Fruit fly (Drosophila melanogaster) whole organism, embryonic: ENCODE data around the gene scpr-A.

Experiments used
- Bgb ChIP-seq: fragments of 200-800 bp; sonication (Bioruptor generic); IDR thresholded peaks from 2 replicates; pipeline ENCODE4 v1.3.6; 2022; ENCODE audit warnings: missing biosample characterization, missing genetic modification characterization; ENCODE audit not compliant: partially characterized antibody
- Blimp-1 ChIP-seq: fragments of 200-800 bp; sonication (Bioruptor generic); optimal IDR thresholded peaks from 3 replicates; lab custom pipeline; 2018; ENCODE audit warnings: missing biosample characterization, missing genetic modification characterization, mild to moderate bottlenecking, moderate library complexity, missing genetic modification reagents
- CG10543 ChIP-seq: fragments of 200-800 bp; sonication (Bioruptor generic); optimal IDR thresholded peaks from 3 replicates; lab custom pipeline; 2017; ENCODE audit warnings: missing biosample characterization, mild to moderate bottlenecking, missing genetic modification characterization, moderate library complexity
- CG11085 ChIP-seq: fragments of 200-800 bp; sonication (Bioruptor generic); IDR thresholded peaks from 2 replicates; pipeline ENCODE4 v1.3.6; 2022; ENCODE audit warnings: missing biosample characterization, missing genetic modification characterization
- CG15696 ChIP-seq: fragments of 200-800 bp; sonication (Bioruptor generic); optimal IDR thresholded peaks from 2 replicates; lab custom pipeline; 2019; ENCODE audit warnings: missing biosample characterization, mild to moderate bottlenecking, missing genetic modification characterization, moderate library complexity
- CG16815 ChIP-seq: fragments of 200-800 bp; sonication (Bioruptor generic); optimal IDR thresholded peaks from 3 replicates; lab custom pipeline; 2017; ENCODE audit warnings: missing biosample characterization, mild to moderate bottlenecking, missing genetic modification characterization
- CG18262 ChIP-seq: fragments of 200-800 bp; optimal IDR thresholded peaks from 3 replicates; lab custom pipeline; 2019; ENCODE audit warnings: missing biosample characterization, mild to moderate bottlenecking, missing genetic modification characterization, moderate library complexity
- CG1832 ChIP-seq: fragments of 200-800 bp; sonication (Bioruptor generic); optimal IDR thresholded peaks from 2 replicates; lab custom pipeline; 2017; ENCODE audit warnings: missing biosample characterization, mild to moderate bottlenecking, missing genetic modification characterization, inconsistent platforms
- CG18619 ChIP-seq: fragments of 200-800 bp; sonication (Bioruptor generic); optimal IDR thresholded peaks from 3 replicates; lab custom pipeline; 2017; ENCODE audit warnings: missing biosample characterization, mild to moderate bottlenecking, missing genetic modification characterization
- CG18764 ChIP-seq: fragments of 200-800 bp; sonication (Bioruptor generic); optimal IDR thresholded peaks from 3 replicates; lab custom pipeline; 2016; ENCODE audit warnings: missing biosample characterization, missing genetic modification characterization
- CG2712 ChIP-seq: fragments of 200-800 bp; optimal IDR thresholded peaks from 3 replicates; lab custom pipeline; 2019; ENCODE audit warnings: missing biosample characterization, mild to moderate bottlenecking, missing genetic modification characterization, moderate library complexity
- CG33213 ChIP-seq: fragments of 200-800 bp; sonication (Bioruptor generic); optimal IDR thresholded peaks from 3 replicates; lab custom pipeline; 2016; ENCODE audit warnings: missing biosample characterization, missing genetic modification characterization
- CG3726 ChIP-seq: fragments of 200-800 bp; sonication (Bioruptor generic); IDR thresholded peaks from 3 replicates; pipeline ENCODE4, ENCODE4 v1.3.6; 2022; ENCODE audit warnings: missing biosample characterization, missing genetic modification characterization
- CG4360 ChIP-seq: fragments of 200-800 bp; sonication (Bioruptor generic); IDR thresholded peaks from 2 replicates; pipeline ENCODE4 v1.3.6; 2022; ENCODE audit warnings: missing biosample characterization, missing genetic modification characterization
- CG4854 ChIP-seq: fragments of 200-800 bp; sonication (Bioruptor generic); optimal IDR thresholded peaks from 2 replicates; lab custom pipeline; 2016; ENCODE audit warnings: missing biosample characterization, missing genetic modification characterization, inconsistent platforms
- CG5953 ChIP-seq: fragments of 200-800 bp; sonication (Bioruptor generic); IDR thresholded peaks from 2 replicates; pipeline ENCODE4 v1.3.6; 2022; ENCODE audit warnings: missing biosample characterization, missing genetic modification characterization
- CG6254 ChIP-seq: fragments of 200-800 bp; sonication (Bioruptor generic); optimal IDR thresholded peaks from 3 replicates; lab custom pipeline; 2017; ENCODE audit warnings: mild to moderate bottlenecking, missing biosample characterization, missing genetic modification reagents, missing genetic modification characterization
- CG6813 ChIP-seq: fragments of 200-800 bp; sonication (Bioruptor generic); optimal IDR thresholded peaks from 2 replicates; lab custom pipeline; 2017; ENCODE audit warnings: missing biosample characterization, missing genetic modification characterization, mild to moderate bottlenecking, moderate library complexity, missing genetic modification reagents
- CG7745 ChIP-seq: fragments of 200-800 bp; sonication (Bioruptor generic); optimal IDR thresholded peaks from 2 replicates; lab custom pipeline; 2018; ENCODE audit warnings: missing biosample characterization, mild to moderate bottlenecking, missing genetic modification characterization, moderate library complexity
- CG9876 ChIP-seq: fragments of 200-800 bp; sonication (Bioruptor generic); optimal IDR thresholded peaks from 2 replicates; lab custom pipeline; 2016; ENCODE audit warnings: missing biosample characterization, missing genetic modification characterization
- CoRest ChIP-seq: fragments of 200-800 bp; sonication (Bioruptor generic); optimal IDR thresholded peaks from 3 replicates; lab custom pipeline; 2018; ENCODE audit warnings: missing biosample characterization, mild to moderate bottlenecking, missing genetic modification characterization, moderate library complexity
- Dll ChIP-seq: fragments of 200-800 bp; sonication (Bioruptor generic); IDR thresholded peaks from 4 replicates; pipeline ENCODE4 v1.3.6; 2022; ENCODE audit warnings: missing biosample characterization, missing genetic modification characterization; ENCODE audit not compliant: partially characterized antibody
- Fer1 ChIP-seq: fragments of 200-800 bp; sonication (Bioruptor generic); optimal IDR thresholded peaks from 2 replicates; lab custom pipeline; 2017; ENCODE audit warnings: missing biosample characterization, mild to moderate bottlenecking, missing genetic modification characterization
- GATAe ChIP-seq: fragments of 200-800 bp; sonication (Bioruptor generic); conservative IDR thresholded peaks from 2 replicates; pipeline ENCODE4 v1.3.6; 2022; ENCODE audit warnings: missing biosample characterization, missing genetic modification characterization
- HLH3B ChIP-seq: fragments of 200-800 bp; sonication (Bioruptor generic); IDR thresholded peaks from 2 replicates; pipeline ENCODE4 v1.3.6; 2022; ENCODE audit warnings: missing biosample characterization, missing genetic modification characterization
- HLH54F ChIP-seq: fragments of 200-800 bp; sonication (Bioruptor generic); optimal IDR thresholded peaks from 3 replicates; lab custom pipeline; 2016; ENCODE audit warnings: missing biosample characterization, missing genetic modification characterization
- HmgZ ChIP-seq: fragments of 200-800 bp; sonication (Bioruptor generic); optimal IDR thresholded peaks from 2 replicates; lab custom pipeline; 2018; ENCODE audit warnings: missing biosample characterization, mild to moderate bottlenecking, missing genetic modification characterization
- Hmr ChIP-seq: fragments of 200-800 bp; sonication (Bioruptor generic); optimal IDR thresholded peaks from 3 replicates; lab custom pipeline; 2017; ENCODE audit warnings: mild to moderate bottlenecking, missing biosample characterization, missing genetic modification reagents, missing genetic modification characterization
- Lpt ChIP-seq: fragments of >200 bp; optimal IDR thresholded peaks from 2 replicates; lab custom pipeline; 2018; ENCODE audit warnings: missing biosample characterization, missing genetic modification characterization
- Nf-YB ChIP-seq: fragments of 200-800 bp; sonication (Bioruptor generic); optimal IDR thresholded peaks from 3 replicates; lab custom pipeline; 2019; ENCODE audit warnings: missing biosample characterization, mild to moderate bottlenecking, missing genetic modification characterization, moderate library complexity
- TFAM ChIP-seq: fragments of 200-800 bp; sonication (Bioruptor generic); optimal IDR thresholded peaks from 2 replicates; lab custom pipeline; 2017; ENCODE audit warnings: missing biosample characterization, missing genetic modification characterization, inconsistent platforms
- Taf1 ChIP-seq: fragments of 200-800 bp; sonication (Bioruptor generic); IDR thresholded peaks from 2 replicates; pipeline ENCODE4 v1.3.6; 2022; ENCODE audit warnings: missing biosample characterization, missing genetic modification characterization
- aop ChIP-seq: fragments of 200-800 bp; sonication (Bioruptor generic); IDR thresholded peaks from 2 replicates; pipeline ENCODE4 v1.3.6; 2022; ENCODE audit warnings: missing biosample characterization, missing genetic modification characterization
- ap ChIP-seq: fragments of 200-800 bp; sonication (Bioruptor generic); IDR thresholded peaks from 2 replicates; pipeline ENCODE4 v1.3.6; 2022; ENCODE audit warnings: missing biosample characterization, missing genetic modification characterization
- croc ChIP-seq: fragments of 200-800 bp; sonication (Bioruptor generic); conservative IDR thresholded peaks from 3 replicates; pipeline ENCODE4 v1.3.6; 2022; ENCODE audit warnings: missing biosample characterization, missing genetic modification characterization
- crol ChIP-seq: fragments of 200-800 bp; sonication (Bioruptor generic); IDR thresholded peaks from 2 replicates; pipeline ENCODE4 v1.3.6; 2022; ENCODE audit warnings: missing biosample characterization, missing genetic modification characterization
- dan ChIP-seq: fragments of 200-800 bp; sonication (Bioruptor generic); IDR thresholded peaks from 2 replicates; pipeline ENCODE4 v1.3.6; 2022; ENCODE audit warnings: missing biosample characterization, missing genetic modification characterization
- dimm ChIP-seq: fragments of 200-800 bp; sonication (Bioruptor generic); IDR thresholded peaks from 2 replicates; pipeline ENCODE4 v1.3.6; 2022; ENCODE audit warnings: missing biosample characterization, missing genetic modification characterization
- dm ChIP-seq: fragments of 200-800 bp; sonication (Bioruptor generic); optimal IDR thresholded peaks from 3 replicates; lab custom pipeline; 2016; ENCODE audit warnings: missing biosample characterization, missing genetic modification characterization
- hth ChIP-seq: fragments of >200 bp; optimal IDR thresholded peaks from 2 replicates; lab custom pipeline; 2017; ENCODE audit warnings: inconsistent platforms
- klu ChIP-seq: fragments of 200-800 bp; sonication (Bioruptor generic); IDR thresholded peaks from 2 replicates; pipeline ENCODE4 v1.3.6; 2022; ENCODE audit warnings: missing biosample characterization, missing genetic modification characterization
- lab ChIP-seq: fragments of 200-800 bp; sonication (Bioruptor generic); optimal IDR thresholded peaks from 3 replicates; lab custom pipeline; 2017; ENCODE audit warnings: missing biosample characterization, missing genetic modification characterization, mild to moderate bottlenecking, moderate library complexity, missing genetic modification reagents
- p53 ChIP-seq: fragments of 200-800 bp; sonication (Bioruptor generic); optimal IDR thresholded peaks from 2 replicates; lab custom pipeline; 2016; ENCODE audit warnings: missing biosample characterization, missing genetic modification characterization
- row ChIP-seq: fragments of 200-800 bp; sonication (Bioruptor generic); IDR thresholded peaks from 3 replicates; pipeline ENCODE4 v1.3.6; 2022; ENCODE audit warnings: missing biosample characterization, missing genetic modification characterization
- schlank ChIP-seq: fragments of 200-800 bp; sonication (Bioruptor generic); optimal IDR thresholded peaks from 2 replicates; lab custom pipeline; 2018; ENCODE audit warnings: missing biosample characterization, mild to moderate bottlenecking, missing genetic modification characterization
- sd ChIP-seq: fragments of 200-800 bp; sonication (Bioruptor generic); optimal IDR thresholded peaks from 3 replicates; lab custom pipeline; 2018; ENCODE audit warnings: missing biosample characterization, mild to moderate bottlenecking, missing genetic modification characterization, moderate library complexity
- sob ChIP-seq: fragments of 200-800 bp; sonication (Bioruptor generic); IDR thresholded peaks from 2 replicates; pipeline ENCODE4 v1.3.6; 2022; ENCODE audit warnings: missing biosample characterization, missing genetic modification characterization
- sr ChIP-seq: fragments of 200-800 bp; sonication (Bioruptor generic); IDR thresholded peaks from 3 replicates; pipeline ENCODE4 v1.3.6; 2022; ENCODE audit warnings: missing biosample characterization, missing genetic modification characterization
- stwl ChIP-seq: fragments of 200-800 bp; sonication (Bioruptor generic); optimal IDR thresholded peaks from 3 replicates; lab custom pipeline; 2018; ENCODE audit warnings: missing biosample characterization, mild to moderate bottlenecking, missing genetic modification characterization, moderate library complexity
- wor ChIP-seq: fragments of 200-800 bp; sonication (Bioruptor generic); IDR thresholded peaks from 2 replicates; pipeline ENCODE4 v1.3.6; 2022; ENCODE audit warnings: missing biosample characterization, missing genetic modification characterization
- zen ChIP-seq: fragments of 200-800 bp; sonication (Bioruptor generic); optimal IDR thresholded peaks from 3 replicates; lab custom pipeline; 2018; ENCODE audit warnings: missing biosample characterization, mild to moderate bottlenecking, missing genetic modification characterization, moderate library complexity

The scpr-A gene

DNA sequence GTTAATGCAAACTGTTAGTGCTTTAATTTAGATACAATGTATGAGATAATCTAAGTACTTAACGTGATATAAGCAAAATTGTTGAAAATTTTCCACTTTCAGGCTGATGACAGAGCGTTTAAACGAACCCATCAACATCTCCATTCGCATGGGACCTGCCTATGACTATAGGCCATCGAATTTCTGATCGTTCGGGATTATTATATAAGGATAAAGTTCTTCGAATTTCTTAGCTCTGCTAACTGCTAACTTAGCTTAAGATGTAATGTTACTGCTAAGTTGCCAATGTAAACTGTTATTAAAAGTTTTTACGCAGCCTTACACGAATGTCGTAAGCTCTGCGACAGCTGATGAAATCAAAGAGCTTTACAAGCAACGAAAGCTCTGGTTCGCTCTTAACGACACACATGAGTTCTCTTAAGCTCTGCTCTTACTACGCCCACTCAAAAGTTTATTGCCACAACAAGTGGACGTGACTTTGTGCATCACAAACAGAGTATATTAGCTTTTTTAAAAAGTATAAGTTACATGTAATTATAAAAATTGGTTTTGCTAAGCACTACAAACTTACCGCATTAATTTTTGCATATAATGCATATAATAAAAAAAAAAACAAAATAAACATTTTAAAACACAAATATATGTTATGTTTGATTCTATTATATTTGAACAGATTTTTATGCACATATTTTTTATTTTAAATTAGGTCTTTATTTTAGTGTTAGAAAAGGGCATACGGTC lies 44.2 kb upstream of the scpr-A start (continued):
- peak; percentile 94 for TF ChIP-seq Taf1 (GFP tag; lab: Robert Waterston, UW)
- peak; percentile 100 for TF ChIP-seq Blimp-1 (GFP tag; lab: Kevin White, UChicago)
- TF ChIP-seq wor (GFP tag; lab: Robert Waterston, UW) = peak; percentile 99
- peak; percentile 99 for TF ChIP-seq lab
- TF ChIP-seq schlank (tag; lab: Kevin White, UChicago) = peak; percentile 89
- peak; percentile 90 for TF ChIP-seq CG15696 (tag; lab: Kevin White, UChicago)
- peak; percentile 64; the same call in 1 of the 2 replicates for TF ChIP-seq dan
- peak; percentile 92 for TF ChIP-seq HLH54F (GFP tag; lab: Kevin White, UChicago)
- peak; percentile 97 for TF ChIP-seq CG2712 (tag; lab: Kevin White, UChicago)
- TF ChIP-seq GATAe (GFP tag; lab: Robert Waterston, UW) = peak; percentile 98
- TF ChIP-seq CG3726 = peak; percentile 96
- peak; percentile 29 for TF ChIP-seq p53
- TF ChIP-seq klu (GFP tag; lab: Robert Waterston, UW) = peak; percentile 99
- TF ChIP-seq CG18619 (GFP tag; lab: Kevin White, UChicago) = peak; percentile 99
- peak; percentile 70 for TF ChIP-seq CG4360 (GFP tag; lab: Robert Waterston, UW)
- TF ChIP-seq CG4854 (GFP tag; lab: Kevin White, UChicago) = peak; percentile 85
- peak; percentile 97 for TF ChIP-seq CG10543 (GFP tag; lab: Kevin White, UChicago)
- TF ChIP-seq HLH3B = peak; percentile 98
- TF ChIP-seq Hmr (GFP tag; lab: Kevin White, UChicago) = peak; percentile 99
- peak; percentile 99 for TF ChIP-seq Fer1
- TF ChIP-seq sd (tag; lab: Kevin White, UChicago) = peak; percentile 94
- peak; percentile 96 for TF ChIP-seq CG18262
- no peak for TF ChIP-seq Lpt (GFP tag; lab: Kevin White, UChicago)
- TF ChIP-seq hth = no peak
- peak; percentile 99 for TF ChIP-seq sob
- peak; percentile 64 for TF ChIP-seq CG9876
- peak; percentile 95 for TF ChIP-seq CG18764 (GFP tag; lab: Kevin White, UChicago)

DNA sequence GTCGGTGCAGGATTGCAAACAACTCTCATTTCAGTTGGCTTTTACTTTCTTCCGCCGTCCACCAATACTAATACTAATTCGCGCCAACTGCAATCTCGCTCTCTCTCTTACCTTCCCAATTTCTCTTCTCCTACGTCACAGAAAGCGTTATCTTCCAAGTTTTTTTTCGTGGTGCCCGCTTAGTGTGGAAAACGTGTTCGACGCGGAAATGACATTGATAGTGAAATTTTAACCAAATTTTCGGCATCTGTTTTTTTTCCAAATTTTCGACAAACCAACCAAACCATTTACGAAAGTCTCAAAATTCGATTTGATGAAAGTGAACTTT lies 43.6 kb upstream of the scpr-A start, which contains the start of gene cu:
TSS of gene cu (plus strand) at position 204 of the 328 bp plus-strand sequence.
- TF ChIP-seq aop (GFP tag; lab: Robert Waterston, UW) = peak; percentile 49; the same call in 1 of the 2 replicates
- no peak for TF ChIP-seq CG6813 (GFP tag; lab: Kevin White, UChicago)
- no peak for TF ChIP-seq Nf-YB (GFP tag; lab: Kevin White, UChicago)
- TF ChIP-seq dimm (GFP tag; lab: Robert Waterston, UW) = no peak
- no peak for TF ChIP-seq croc (GFP tag; lab: Robert Waterston, UW)
- no peak for TF ChIP-seq ap
- no peak; the same call in 1 of the 2 replicates for TF ChIP-seq crol (GFP tag; lab: Robert Waterston, UW)
- TF ChIP-seq CG7745 (tag; lab: Kevin White, UChicago) = no peak
- peak; percentile 75 for TF ChIP-seq CG33213 (GFP tag; lab: Kevin White, UChicago)
- no peak for TF ChIP-seq CG16815 (GFP tag; lab: Kevin White, UChicago)
- TF ChIP-seq CG1832 (GFP tag; lab: Kevin White, UChicago) = no peak
- no peak for TF ChIP-seq dm
- peak; percentile 6 for TF ChIP-seq sr (GFP tag; lab: Robert Waterston, UW)
- no peak for TF ChIP-seq HmgZ (tag; lab: Kevin White, UChicago)
- no peak for TF ChIP-seq TFAM
- no peak for TF ChIP-seq p53
- TF ChIP-seq CoRest (tag; lab: Kevin White, UChicago) = no peak
- no peak for TF ChIP-seq stwl (tag; lab: Kevin White, UChicago)
- TF ChIP-seq CG5953 (GFP tag; lab: Robert Waterston, UW) = no peak
- no peak for TF ChIP-seq zen
- TF ChIP-seq CG6254 = no peak
- no peak for TF ChIP-seq row (GFP tag; lab: Robert Waterston, UW)
- TF ChIP-seq CG11085 (GFP tag; lab: Robert Waterston, UW) = no peak
- TF ChIP-seq Dll = no peak
- TF ChIP-seq Bgb = peak; percentile 26; the same call in 1 of the 2 replicates
